Worm (Caenorhabditis elegans) whole organism, L2 larva: ENCODE data around the gene gfat-1.

ENCODE experiments used
- C34F6.9 ChIP-seq: fragments of 150-350 bp; optimal IDR thresholded peaks from 2 replicates; lab custom pipeline; 2014; ENCODE audit warnings: missing biosample characterization, missing genetic modification characterization
- F13H6.1 ChIP-seq: sonication (generic microtip); optimal IDR thresholded peaks from 2 replicates; lab custom pipeline; 2016; ENCODE audit warnings: missing genetic modification characterization, missing compliant biosample characterization
- R02D3.7 ChIP-seq: fragments of 150-350 bp; optimal IDR thresholded peaks from 2 replicates; lab custom pipeline; 2014; ENCODE audit warnings: missing biosample characterization, missing genetic modification characterization
- Y55F3AM.14 ChIP-seq: fragments of 200-800 bp; sonication (Bioruptor generic); optimal IDR thresholded peaks from 2 replicates; lab custom pipeline; 2018; ENCODE audit warnings: mild to moderate bottlenecking, missing genetic modification characterization, missing compliant biosample characterization
- blmp-1 ChIP-seq: sonication (generic microtip); optimal IDR thresholded peaks from 2 replicates; lab custom pipeline; 2017; ENCODE audit warnings: missing genetic modification characterization, mild to moderate bottlenecking, missing compliant biosample characterization, antibody characterized with exemption, moderate library complexity; ENCODE audit not compliant: insufficient read depth
- ceh-16 ChIP-seq: fragments of 150-350 bp; optimal IDR thresholded peaks from 2 replicates; lab custom pipeline; 2014; ENCODE audit warnings: missing biosample characterization, missing genetic modification characterization
- ceh-82 ChIP-seq: fragments of 150-350 bp; optimal IDR thresholded peaks from 2 replicates; lab custom pipeline; 2014; ENCODE audit warnings: missing biosample characterization, missing genetic modification characterization
- crh-2 ChIP-seq: sonication (generic microtip); optimal IDR thresholded peaks from 2 replicates; lab custom pipeline; 2017; ENCODE audit warnings: missing biosample characterization, missing genetic modification characterization
- dmd-4 ChIP-seq: sonication (generic microtip); optimal IDR thresholded peaks from 2 replicates; lab custom pipeline; 2017; ENCODE audit warnings: missing biosample characterization, missing genetic modification characterization
- egl-27 ChIP-seq: sonication (generic microtip); optimal IDR thresholded peaks from 3 replicates; lab custom pipeline; 2017; ENCODE audit warnings: missing biosample characterization, missing genetic modification reagents, missing genetic modification characterization
- elt-1 ChIP-seq: fragments of 150-350 bp; optimal IDR thresholded peaks from 2 replicates; lab custom pipeline; 2014; ENCODE audit warnings: missing biosample characterization, missing genetic modification characterization
- elt-3 ChIP-seq: sonication (generic microtip); optimal IDR thresholded peaks from 2 replicates; lab custom pipeline; 2017; ENCODE audit warnings: missing biosample characterization, missing genetic modification characterization
- fos-1 ChIP-seq: fragments of 150-350 bp; optimal IDR thresholded peaks from 2 replicates; lab custom pipeline; 2014; ENCODE audit warnings: missing biosample characterization, missing genetic modification characterization
- gmeb-1 ChIP-seq: fragments of 150-350 bp; optimal IDR thresholded peaks from 2 replicates; lab custom pipeline; 2014; ENCODE audit warnings: missing biosample characterization, missing genetic modification characterization
- lin-39 ChIP-seq: fragments of 150-350 bp; optimal IDR thresholded peaks from 2 replicates; lab custom pipeline; 2014; ENCODE audit warnings: missing biosample characterization, missing genetic modification reagents, missing genetic modification characterization
- lsy-2 ChIP-seq, 2 experiments: fragments of 150-350 bp in 1 of 2; sonication (generic microtip) in 1 of 2; optimal IDR thresholded peaks; 2 replicates each; lab custom pipeline; 2014 to 2017; ENCODE audit warnings: missing biosample characterization in 2 of 2, missing genetic modification characterization in 2 of 2
- mdl-1 ChIP-seq, 2 experiments: fragments of 150-350 bp in 1 of 2; sonication (generic microtip) in 1 of 2; optimal IDR thresholded peaks; 2 replicates each; lab custom pipeline; 2017; ENCODE audit warnings: missing biosample characterization in 2 of 2, missing genetic modification characterization in 2 of 2
- nhr-11 ChIP-seq: fragments of 150-350 bp; optimal IDR thresholded peaks from 2 replicates; lab custom pipeline; 2014; ENCODE audit warnings: missing biosample characterization, missing genetic modification characterization
- nhr-12 ChIP-seq: fragments of 150-350 bp; optimal IDR thresholded peaks from 2 replicates; lab custom pipeline; 2014; ENCODE audit warnings: missing biosample characterization, missing genetic modification characterization
- nhr-21 ChIP-seq: fragments of 150-350 bp; optimal IDR thresholded peaks from 2 replicates; lab custom pipeline; 2014; ENCODE audit warnings: missing biosample characterization, missing genetic modification characterization
- nhr-237 ChIP-seq: fragments of 150-350 bp; optimal IDR thresholded peaks from 2 replicates; lab custom pipeline; 2014; ENCODE audit warnings: missing biosample characterization, missing genetic modification characterization
- nhr-25 ChIP-seq: fragments of 150-350 bp; sonication (generic microtip); optimal IDR thresholded peaks from 3 replicates; lab custom pipeline; 2014; ENCODE audit warnings: missing biosample characterization, missing genetic modification characterization
- nhr-6 ChIP-seq: fragments of 150-350 bp; optimal IDR thresholded peaks from 2 replicates; lab custom pipeline; 2014; ENCODE audit warnings: missing biosample characterization, missing genetic modification characterization
- peb-1 ChIP-seq: fragments of 150-350 bp; optimal IDR thresholded peaks from 2 replicates; lab custom pipeline; 2014; ENCODE audit warnings: missing biosample characterization, missing genetic modification characterization
- skn-1 ChIP-seq: sonication (generic microtip); optimal IDR thresholded peaks from 2 replicates; lab custom pipeline; 2017; ENCODE audit warnings: missing biosample characterization, missing genetic modification characterization
- sma-9 ChIP-seq, 2 experiments: fragments of 150-350 bp in 1 of 2; sonication (generic microtip) in 1 of 2; optimal IDR thresholded peaks; 2 replicates each; lab custom pipeline; 2014 to 2016; ENCODE audit warnings: missing genetic modification characterization in 2 of 2, mild to moderate bottlenecking in 1 of 2, missing biosample characterization in 1 of 2, missing compliant biosample characterization in 1 of 2, missing genetic modification reagents in 1 of 2, moderate library complexity in 1 of 2
- snpc-4 ChIP-seq: fragments of 150-350 bp; optimal IDR thresholded peaks from 2 replicates; lab custom pipeline; 2014; ENCODE audit warnings: missing biosample characterization, missing genetic modification characterization
- unc-39 ChIP-seq: fragments of 150-350 bp; optimal IDR thresholded peaks from 2 replicates; lab custom pipeline; 2014; ENCODE audit warnings: missing biosample characterization, missing genetic modification characterization
- unc-55 ChIP-seq: fragments of 150-350 bp; sonication (generic microtip); optimal IDR thresholded peaks from 3 replicates; lab custom pipeline; 2014; ENCODE audit warnings: missing biosample characterization, missing genetic modification reagents, missing genetic modification characterization
- zag-1 ChIP-seq: fragments of 150-350 bp; optimal IDR thresholded peaks from 2 replicates; lab custom pipeline; 2014; ENCODE audit warnings: missing biosample characterization, missing genetic modification characterization
- ztf-11 ChIP-seq: sonication (generic microtip); optimal IDR thresholded peaks from 2 replicates; lab custom pipeline; 2017; ENCODE audit warnings: missing biosample characterization, missing genetic modification characterization
- ztf-4 ChIP-seq: fragments of 150-350 bp; optimal IDR thresholded peaks from 2 replicates; lab custom pipeline; 2014; ENCODE audit warnings: missing biosample characterization, missing genetic modification characterization

gfat-1 gene

DNA sequence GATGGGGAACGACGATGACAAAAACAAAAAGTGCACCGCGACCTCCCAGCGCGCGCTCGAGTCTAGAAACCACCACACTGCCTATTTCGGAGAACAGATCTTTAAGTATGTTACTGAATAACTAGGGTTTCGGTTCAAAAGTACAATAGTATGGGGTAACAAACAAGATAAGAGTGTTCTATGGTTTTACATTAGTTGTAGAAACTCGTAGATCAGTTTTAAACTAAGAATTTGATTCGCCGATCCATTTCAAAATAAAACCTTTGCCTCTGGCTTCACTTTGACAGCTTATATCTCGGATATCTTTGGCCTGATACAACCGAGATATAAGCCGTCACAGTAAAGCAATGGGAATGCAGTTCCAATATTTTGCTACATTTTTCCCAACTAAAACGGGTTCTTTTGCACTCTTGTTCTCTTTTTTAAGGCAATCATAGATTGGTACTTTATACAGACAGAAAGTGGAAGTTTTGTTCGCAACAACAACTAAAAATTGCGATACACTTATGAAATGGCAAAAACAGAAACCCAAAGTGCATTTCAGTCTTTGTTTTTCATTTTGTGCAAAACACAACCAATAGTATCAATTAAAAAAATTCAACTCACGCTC, 21.2 kb upstream of the gfat-1 start:
- TF ChIP-seq skn-1: no peak
- no peak for TF ChIP-seq ztf-11 (tag; lab: Kevin White, UChicago)
- TF ChIP-seq lsy-2 (tag; optimal IDR thresholded peaks at IDR 0.05; lab: Kevin White, UChicago): no peak
- TF ChIP-seq gmeb-1: no peak
- no peak for TF ChIP-seq ceh-82 (tag; lab: Kevin White, UChicago)
- TF ChIP-seq elt-1 (tag; lab: Kevin White, UChicago): no peak
- TF ChIP-seq Y55F3AM.14 (GFP tag; lab: Kevin White, UChicago): no peak
- no peak for TF ChIP-seq nhr-11 (tag; lab: Kevin White, UChicago)
- no peak for TF ChIP-seq nhr-12
- TF ChIP-seq unc-55: no peak
- TF ChIP-seq F13H6.1 (tag; lab: Kevin White, UChicago): no peak
- no peak for TF ChIP-seq nhr-25 (tag; lab: Kevin White, UChicago)
- no peak for TF ChIP-seq nhr-237 (tag; lab: Kevin White, UChicago)
- peak; percentile 5 for TF ChIP-seq nhr-21 (tag; lab: Kevin White, UChicago)
- TF ChIP-seq sma-9 (GFP tag; optimal IDR thresholded peaks at IDR 0.05; lab: Kevin White, UChicago): peak; percentile 27
- TF ChIP-seq sma-9 (tag; optimal IDR thresholded peaks at IDR 0.05; lab: Kevin White, UChicago): no peak

DNA sequence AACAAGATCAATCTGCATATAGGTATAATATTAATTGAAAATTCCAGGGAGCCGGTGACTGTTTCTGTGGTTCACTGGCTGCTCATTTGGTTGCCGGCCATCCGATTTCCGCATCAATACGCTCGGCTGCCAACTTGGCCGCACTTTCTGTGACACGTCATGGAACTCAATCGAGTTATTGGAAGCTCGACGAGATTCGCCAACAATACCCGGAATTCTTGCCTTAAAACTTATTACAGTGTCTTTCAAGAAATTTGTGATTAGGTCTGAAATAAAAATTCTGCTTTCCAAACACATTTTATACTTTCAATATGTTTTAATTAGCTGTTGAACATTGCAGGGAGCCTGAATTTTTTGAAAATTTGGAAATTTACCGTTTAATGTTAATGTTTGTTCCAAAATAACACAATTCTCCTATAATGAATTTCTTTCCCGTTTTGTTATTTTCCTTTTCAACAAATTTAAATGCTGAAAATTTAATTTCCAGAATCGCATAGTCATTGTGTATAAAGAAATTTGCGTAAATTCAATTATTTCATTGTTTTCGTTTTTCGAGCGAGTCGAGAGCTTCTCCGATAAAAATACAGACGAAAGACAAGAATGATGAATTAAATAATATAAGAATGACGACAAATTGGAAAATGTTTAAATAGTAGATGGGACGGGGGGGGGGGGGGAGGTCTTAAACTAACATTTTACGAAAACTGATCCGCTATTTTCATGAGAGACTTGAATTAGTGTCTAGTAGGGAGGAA, 19.1 kb upstream of the gfat-1 start:
- TF ChIP-seq fos-1 (peak; percentile 0), nhr-21 (tag; lab: Kevin White, UChicago) (peak; percentile 24), nhr-25 (tag; lab: Kevin White, UChicago) (peak; percentile 34), lin-39 (no peak), Y55F3AM.14 (GFP tag; lab: Kevin White, UChicago) (peak; percentile 32)

DNA sequence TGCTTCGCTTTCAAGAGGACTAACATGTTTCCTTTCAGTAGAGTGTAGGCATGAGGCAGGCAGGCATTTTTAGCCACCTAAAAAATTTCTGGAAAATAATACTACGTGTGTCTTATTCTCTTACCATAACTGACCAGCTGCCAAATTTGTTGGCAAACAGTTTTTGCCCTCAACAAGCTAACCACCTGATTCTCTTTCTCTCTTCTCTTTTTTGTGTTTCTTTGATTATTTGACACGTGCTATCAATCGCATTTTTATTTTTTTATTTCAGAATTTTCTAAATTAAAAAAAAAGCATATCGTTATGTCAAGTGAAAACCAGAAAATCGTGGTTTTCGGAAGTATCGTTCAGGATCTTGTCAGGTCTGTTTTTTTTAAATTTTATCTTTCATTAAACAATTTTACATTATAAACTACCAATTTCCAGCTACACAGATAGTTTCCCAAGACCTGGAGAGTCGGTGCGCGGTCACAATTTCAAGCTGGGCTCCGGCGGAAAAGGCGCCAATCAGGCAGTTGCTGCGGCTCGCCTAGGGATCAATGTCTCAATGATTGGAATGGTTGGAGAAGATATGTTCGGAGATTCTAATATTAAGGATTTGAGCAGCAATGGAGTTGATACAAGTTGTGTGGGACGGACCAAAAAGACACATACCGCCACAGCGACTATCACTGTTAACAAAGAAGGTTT, 17.0 kb upstream of the gfat-1 start, which contains the start of gene F07A11.5:
TSS of gene F07A11.5 (plus strand) at position 267 of the 690 bp plus-strand sequence.
- TF ChIP-seq ztf-11 (tag; lab: Kevin White, UChicago) (no peak), mdl-1 (tag; optimal IDR thresholded peaks at IDR 0.05; lab: Kevin White, UChicago) (no peak), dmd-4 (no peak), C34F6.9 (tag; lab: Kevin White, UChicago) (no peak), fos-1 (no peak), peb-1 (tag; lab: Kevin White, UChicago) (no peak), egl-27 (tag; lab: Kevin White, UChicago) (no peak), elt-3 (tag; lab: Kevin White, UChicago) (no peak), crh-2 (no peak), zag-1 (no peak), blmp-1 (tag; lab: Kevin White, UChicago) (no peak), nhr-6 (tag; lab: Kevin White, UChicago) (no peak), snpc-4 (tag; lab: Kevin White, UChicago) (no peak), nhr-21 (tag; lab: Kevin White, UChicago) (no peak), unc-39 (tag; lab: Kevin White, UChicago) (no peak), lin-39 (no peak)

DNA sequence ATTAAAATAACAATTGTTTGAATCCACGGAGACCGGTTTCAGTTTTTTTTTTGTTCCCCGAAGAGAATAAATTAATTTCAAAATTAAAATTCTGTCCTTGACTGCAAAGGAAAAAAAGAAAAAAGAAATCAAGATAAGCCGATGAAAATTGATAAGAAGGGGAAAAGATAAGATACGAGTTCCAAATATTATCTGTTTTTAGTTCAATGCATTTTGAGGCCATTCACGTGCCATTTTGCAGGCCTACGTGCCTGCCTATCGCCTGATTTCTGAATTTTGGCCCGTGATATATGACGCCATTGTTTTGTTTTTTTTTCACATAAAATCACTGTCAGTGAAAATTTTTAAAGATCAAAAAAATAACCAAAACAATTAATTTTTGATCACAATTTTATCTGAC, 16.2 kb upstream of the gfat-1 start:
- TF ChIP-seq ceh-16 (tag; lab: Kevin White, UChicago) (no peak), R02D3.7 (no peak), sma-9 (GFP tag; optimal IDR thresholded peaks at IDR 0.05; lab: Kevin White, UChicago) (peak; percentile 57), sma-9 (tag; optimal IDR thresholded peaks at IDR 0.05; lab: Kevin White, UChicago) (no peak), gmeb-1 (peak; percentile 25), fos-1 (peak; percentile 71), ztf-4 (no peak), lsy-2 (tag; optimal IDR thresholded peaks at IDR 0.05; lab: Kevin White, UChicago) (no peak), ztf-11 (tag; lab: Kevin White, UChicago) (no peak), crh-2 (peak; percentile 46)
